Fruit fly (Drosophila melanogaster) whole organism, wandering third instar larva: ENCODE measurements around the gene CG44838.

Experiments used
- Abd-B ChIP-seq: fragments of >200 bp; optimal IDR thresholded peaks from 2 replicates; lab custom pipeline; 2017; ENCODE audit warnings: missing biosample characterization, missing genetic modification characterization
- CG32264 ChIP-seq: fragments of 200-800 bp; sonication (Bioruptor generic); optimal IDR thresholded peaks from 2 replicates; lab custom pipeline; 2016; ENCODE audit warnings: missing biosample characterization, missing genetic modification characterization
- CG9705 ChIP-seq: fragments of 200-800 bp; sonication (Bioruptor generic); optimal IDR thresholded peaks from 2 replicates; lab custom pipeline; 2018; ENCODE audit warnings: missing biosample characterization, mild to moderate bottlenecking, missing genetic modification characterization
- CrebA ChIP-seq: fragments of 200-800 bp; sonication (Bioruptor generic); optimal IDR thresholded peaks from 2 replicates; lab custom pipeline; 2016; ENCODE audit warnings: missing biosample characterization, mild to moderate bottlenecking, missing genetic modification characterization, borderline replicate concordance
- Dfd ChIP-seq: fragments of >200 bp; optimal IDR thresholded peaks from 2 replicates; lab custom pipeline; 2017; ENCODE audit warnings: missing biosample characterization, missing genetic modification characterization
- Dif ChIP-seq: fragments of 200-275, 200-300 bp; sonication (Bioruptor generic); optimal IDR thresholded peaks from 2 replicates; lab custom pipeline; 2018; ENCODE audit warnings: missing biosample characterization, missing genetic modification characterization; ENCODE audit not compliant: partially characterized antibody
- GATAd ChIP-seq: sonication (Bioruptor generic); optimal IDR thresholded peaks from 2 replicates; lab custom pipeline; 2016; ENCODE audit warnings: missing biosample characterization, missing genetic modification characterization
- HLH106 ChIP-seq: fragments of 200-800 bp; optimal IDR thresholded peaks from 3 replicates; lab custom pipeline; 2019; ENCODE audit warnings: missing biosample characterization, mild to moderate bottlenecking, missing genetic modification characterization, moderate library complexity
- Hnf4 ChIP-seq: fragments of 200-800 bp; sonication (Bioruptor generic); optimal IDR thresholded peaks from 2 replicates; lab custom pipeline; 2016; ENCODE audit warnings: missing biosample characterization, mild to moderate bottlenecking, missing genetic modification characterization
- Hr78 ChIP-seq: fragments of >200 bp; optimal IDR thresholded peaks from 2 replicates; lab custom pipeline; 2017; ENCODE audit warnings: missing biosample characterization, missing genetic modification characterization
- Hr83 ChIP-seq: fragments of 200-300 bp; sonication (Bioruptor generic); optimal IDR thresholded peaks from 2 replicates; lab custom pipeline; 2016; ENCODE audit warnings: missing biosample characterization, mild to moderate bottlenecking, missing genetic modification characterization, moderate library complexity; ENCODE audit not compliant: poor library complexity, severe bottlenecking
- Jra ChIP-seq: sonication (Bioruptor generic); optimal IDR thresholded peaks from 2 replicates; lab custom pipeline; 2016; ENCODE audit warnings: missing biosample characterization, missing genetic modification characterization
- Mio ChIP-seq: sonication (Bioruptor generic); optimal IDR thresholded peaks from 2 replicates; lab custom pipeline; 2016; ENCODE audit warnings: missing biosample characterization, missing genetic modification characterization
- Myc ChIP-seq: fragments of >200 bp; optimal IDR thresholded peaks from 2 replicates; lab custom pipeline; 2017
- N ChIP-seq: fragments of >200 bp; optimal IDR thresholded peaks from 2 replicates; lab custom pipeline; 2018; ENCODE audit warnings: missing biosample characterization, missing external identifiers, missing genetic modification characterization
- OdsH ChIP-seq: fragments of 200-800 bp; sonication (Bioruptor generic); optimal IDR thresholded peaks from 2 replicates; lab custom pipeline; 2016; ENCODE audit warnings: missing biosample characterization, mild to moderate bottlenecking, missing genetic modification characterization
- Rel ChIP-seq, 2 experiments: fragments of 200-800 bp; sonication (Bioruptor generic) in 1 of 2; optimal IDR thresholded peaks; 2 replicates in 1 of 2; 3 replicates in 1 of 2; lab custom pipeline; 2016 to 2019; ENCODE audit warnings: mild to moderate bottlenecking in 2 of 2, missing biosample characterization in 2 of 2, missing genetic modification characterization in 2 of 2, moderate library complexity in 1 of 2
- Sp1 ChIP-seq: fragments of 200-800 bp; sonication (Bioruptor generic); optimal IDR thresholded peaks from 3 replicates; lab custom pipeline; 2019; ENCODE audit warnings: missing biosample characterization, mild to moderate bottlenecking, missing genetic modification characterization, moderate library complexity
- Vsx2 ChIP-seq: fragments of 200-300, 225-300 bp; sonication (Bioruptor generic); optimal IDR thresholded peaks from 2 replicates; lab custom pipeline; 2018; ENCODE audit warnings: missing biosample characterization, missing genetic modification characterization; ENCODE audit not compliant: partially characterized antibody
- br ChIP-seq: fragments of 200-800 bp; sonication (Bioruptor generic); optimal IDR thresholded peaks from 2 replicates; lab custom pipeline; 2016; ENCODE audit warnings: missing biosample characterization, missing genetic modification characterization
- brk ChIP-seq: fragments of 200-800 bp; sonication (Bioruptor generic); optimal IDR thresholded peaks from 2 replicates; lab custom pipeline; 2016; ENCODE audit warnings: missing biosample characterization, mild to moderate bottlenecking, missing genetic modification characterization
- dl ChIP-seq, 2 experiments: fragments of 175-275, 200-275 bp in 1 of 2; fragments of 200-275 bp in 1 of 2; sonication (Bioruptor generic); optimal IDR thresholded peaks; lab custom pipeline; 2018; ENCODE audit warnings: mild to moderate bottlenecking in 2 of 2, missing biosample characterization in 2 of 2, missing genetic modification characterization in 2 of 2, moderate library complexity in 2 of 2; ENCODE audit not compliant: partially characterized antibody in 2 of 2, insufficient read depth in 1 of 2
- dmrt93B ChIP-seq: fragments of 200-800 bp; sonication (Bioruptor generic); optimal IDR thresholded peaks from 2 replicates; lab custom pipeline; 2018; ENCODE audit warnings: missing biosample characterization, mild to moderate bottlenecking, missing genetic modification characterization
- dsf ChIP-seq: sonication (Bioruptor generic); optimal IDR thresholded peaks from 2 replicates; lab custom pipeline; 2016; ENCODE audit warnings: missing biosample characterization, missing genetic modification characterization, borderline replicate concordance
- ey ChIP-seq: fragments of 200-800 bp; sonication (Bioruptor generic); optimal IDR thresholded peaks from 2 replicates; lab custom pipeline; 2016; ENCODE audit warnings: missing biosample characterization, missing genetic modification characterization
- foxo ChIP-seq, 2 experiments: fragments of 200-800 bp; sonication (Bioruptor generic); optimal IDR thresholded peaks; 2 replicates in 1 of 2; 3 replicates in 1 of 2; lab custom pipeline; 2016 to 2017; ENCODE audit warnings: missing biosample characterization in 2 of 2, missing genetic modification characterization in 2 of 2
- fru ChIP-seq: fragments of 200-800 bp; sonication (Bioruptor generic); optimal IDR thresholded peaks from 3 replicates; lab custom pipeline; 2016; ENCODE audit warnings: missing biosample characterization, mild to moderate bottlenecking, missing genetic modification characterization
- h ChIP-seq: fragments of 200-800 bp; sonication (Bioruptor generic); optimal IDR thresholded peaks from 3 replicates; lab custom pipeline; 2016; ENCODE audit warnings: missing biosample characterization, mild to moderate bottlenecking, missing genetic modification characterization
- jim ChIP-seq: fragments of 175-275, 200-325 bp; sonication (Bioruptor generic); optimal IDR thresholded peaks from 2 replicates; lab custom pipeline; 2016; ENCODE audit warnings: missing biosample characterization, mild to moderate bottlenecking, missing genetic modification characterization
- lola ChIP-seq: fragments of >200 bp; optimal IDR thresholded peaks from 2 replicates; lab custom pipeline; 2017; ENCODE audit warnings: missing biosample characterization, missing genetic modification characterization
- pan ChIP-seq: fragments of >200 bp; optimal IDR thresholded peaks from 2 replicates; lab custom pipeline; 2017
- psq ChIP-seq: fragments of 200-800 bp; sonication (Bioruptor generic); optimal IDR thresholded peaks from 3 replicates; lab custom pipeline; 2017; ENCODE audit warnings: missing biosample characterization, mild to moderate bottlenecking, missing genetic modification characterization, moderate library complexity
- rgr ChIP-seq: fragments of 200-800 bp; sonication (Bioruptor generic); optimal IDR thresholded peaks from 3 replicates; lab custom pipeline; 2016; ENCODE audit warnings: missing biosample characterization, mild to moderate bottlenecking, missing genetic modification characterization
- sage ChIP-seq: fragments of 200-800 bp; sonication (Bioruptor generic); optimal IDR thresholded peaks from 2 replicates; lab custom pipeline; 2016; ENCODE audit warnings: missing biosample characterization, mild to moderate bottlenecking, missing genetic modification characterization
- sv ChIP-seq: fragments of 200-800 bp; sonication (Bioruptor generic); optimal IDR thresholded peaks from 3 replicates; lab custom pipeline; 2016; ENCODE audit warnings: missing biosample characterization, missing genetic modification characterization
- tai ChIP-seq: sonication (Bioruptor generic); optimal IDR thresholded peaks from 2 replicates; lab custom pipeline; 2016; ENCODE audit warnings: missing biosample characterization, missing genetic modification characterization
- usp ChIP-seq: fragments of >200 bp; optimal IDR thresholded peaks from 2 replicates; lab custom pipeline; 2017; ENCODE audit warnings: missing biosample characterization, missing genetic modification characterization
- woc ChIP-seq: sonication (Bioruptor generic); optimal IDR thresholded peaks from 2 replicates; lab custom pipeline; 2016; ENCODE audit warnings: missing biosample characterization, mild to moderate bottlenecking, missing genetic modification characterization

The CG44838 gene

DNA sequence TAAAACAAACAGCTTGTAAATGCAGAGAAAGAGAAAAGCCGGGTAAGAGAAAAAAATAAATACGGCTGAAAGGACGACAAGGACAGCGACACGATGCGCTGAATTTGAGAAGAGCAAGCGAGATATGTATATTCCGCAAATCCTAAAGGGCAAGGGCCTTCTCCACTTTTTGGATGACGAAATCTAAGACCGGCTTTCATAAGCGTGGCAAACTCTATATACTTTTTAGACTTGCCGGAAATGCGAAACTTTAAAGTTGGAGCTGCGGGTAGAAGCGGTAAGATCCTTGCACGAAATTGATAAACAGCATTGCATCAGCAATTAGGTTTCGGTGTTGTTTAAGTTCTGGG lies 44.8 kb downstream of the CG44838 start:
- TF ChIP-seq Hr78 = no peak
- TF ChIP-seq usp (GFP tag; lab: Kevin White, UChicago) = no peak
- no peak for TF ChIP-seq Abd-B (GFP tag; lab: Kevin White, UChicago)
- TF ChIP-seq fru = no peak

- no peak for TF ChIP-seq dl (GFP tag; optimal IDR thresholded peaks at IDR 0.05; lab: Kevin White, UChicago; ENCODE audit: insufficient read depth in 1 of 2, partially characterized antibody in 2 of 2)
- TF ChIP-seq usp (GFP tag; lab: Kevin White, UChicago) = no peak
- TF ChIP-seq rgr = no peak
- TF ChIP-seq Dif (GFP tag; lab: Kevin White, UChicago) = no peak
- no peak for TF ChIP-seq lola (GFP tag; lab: Kevin White, UChicago)
Measured at dm6 chr3L:9506421-9506820, 45.6 kb downstream of the CG44838 start.

- TF ChIP-seq dsf = no peak
- TF ChIP-seq CrebA (GFP tag; lab: Kevin White, UChicago) = no peak
- no peak for TF ChIP-seq dl (GFP tag; optimal IDR thresholded peaks at IDR 0.05; lab: Kevin White, UChicago; ENCODE audit: insufficient read depth in 1 of 2, partially characterized antibody in 2 of 2)
- TF ChIP-seq dmrt93B = no peak
- TF ChIP-seq N (GFP tag; lab: Kevin White, UChicago) = no peak
- TF ChIP-seq Sp1 = peak; percentile 71
- TF ChIP-seq woc (GFP tag; lab: Kevin White, UChicago) = peak; percentile 57
- peak; percentile 58 for TF ChIP-seq HLH106 (tag; lab: Kevin White, UChicago)
- TF ChIP-seq Hnf4 (GFP tag; lab: Kevin White, UChicago) = peak; percentile 3
- peak in 1 of 2 experiments; percentile 62 for TF ChIP-seq foxo (GFP tag; optimal IDR thresholded peaks at IDR 0.05; lab: Kevin White, UChicago)
- no peak for TF ChIP-seq brk (GFP tag; lab: Kevin White, UChicago)
- TF ChIP-seq Dfd (GFP tag; lab: Kevin White, UChicago) = no peak
- TF ChIP-seq Jra (GFP tag; lab: Kevin White, UChicago) = no peak
- no peak for TF ChIP-seq sage (GFP tag; lab: Kevin White, UChicago)
- peak; percentile 15 for TF ChIP-seq h (GFP tag; lab: Kevin White, UChicago)
- no peak for TF ChIP-seq tai
- no peak for TF ChIP-seq Hr83 (GFP tag; lab: Kevin White, UChicago)
- TF ChIP-seq Vsx2 (GFP tag; lab: Kevin White, UChicago) = no peak
- no peak for TF ChIP-seq Myc (lab: Kevin White, UChicago)
- no peak for TF ChIP-seq Rel (GFP tag; optimal IDR thresholded peaks at IDR 0.05; lab: Kevin White, UChicago)
- peak; percentile 87 for TF ChIP-seq Rel (tag; optimal IDR thresholded peaks at IDR 0.05; lab: Kevin White, UChicago)
- TF ChIP-seq ey (GFP tag; lab: Kevin White, UChicago) = no peak
- peak; percentile 16 for TF ChIP-seq OdsH
- no peak for TF ChIP-seq jim (GFP tag; lab: Kevin White, UChicago)
- TF ChIP-seq Abd-B (GFP tag; lab: Kevin White, UChicago) = no peak
- no peak for TF ChIP-seq Dif (GFP tag; lab: Kevin White, UChicago)
- peak; percentile 31 for TF ChIP-seq rgr
- TF ChIP-seq Hr78 = no peak
- TF ChIP-seq GATAd (GFP tag; lab: Kevin White, UChicago) = no peak
- no peak for TF ChIP-seq CG32264 (GFP tag; lab: Kevin White, UChicago)
- TF ChIP-seq lola (GFP tag; lab: Kevin White, UChicago) = no peak
- no peak for TF ChIP-seq sv (GFP tag; lab: Kevin White, UChicago)
- TF ChIP-seq CG9705 (GFP tag; lab: Kevin White, UChicago) = no peak
- TF ChIP-seq psq = peak; percentile 75
- peak; percentile 46 for TF ChIP-seq pan
- no peak for TF ChIP-seq usp (GFP tag; lab: Kevin White, UChicago)
- TF ChIP-seq Mio (GFP tag; lab: Kevin White, UChicago) = no peak
- peak; percentile 77 for TF ChIP-seq fru
- peak; percentile 47 for TF ChIP-seq br
- TF ChIP-seq, all 38 proteins: peak for 13
Measured at dm6 chr3L:9508653-9509036, 47.8 kb downstream of the CG44838 start.
